Worm (Caenorhabditis elegans) whole organism, L1 larva: ENCODE measurements around the gene srh-71.

Experiments used
- aha-1 ChIP-seq: fragments of 150-350 bp; optimal IDR thresholded peaks from 2 replicates; lab custom pipeline; 2014; ENCODE audit warnings: missing biosample characterization, missing genetic modification characterization
- alr-1 ChIP-seq: fragments of 200-800 bp; sonication (Bioruptor generic); optimal IDR thresholded peaks from 2 replicates; lab custom pipeline; 2018; ENCODE audit warnings: borderline replicate concordance, mild to moderate bottlenecking, missing genetic modification characterization, missing compliant biosample characterization
- aly-2 ChIP-seq: fragments of 150-350 bp; optimal IDR thresholded peaks from 2 replicates; lab custom pipeline; 2014; ENCODE audit warnings: missing biosample characterization, missing genetic modification characterization
- ceh-8 ChIP-seq: fragments of 200-800 bp; sonication (Bioruptor generic); optimal IDR thresholded peaks from 2 replicates; lab custom pipeline; 2018; ENCODE audit warnings: mild to moderate bottlenecking, missing genetic modification characterization, moderate library complexity, missing compliant biosample characterization
- fkh-10 ChIP-seq: sonication (generic microtip); optimal IDR thresholded peaks from 2 replicates; lab custom pipeline; 2017; ENCODE audit warnings: missing biosample characterization, missing genetic modification reagents, missing genetic modification characterization
- fos-1 ChIP-seq: fragments of 150-350 bp; optimal IDR thresholded peaks from 2 replicates; lab custom pipeline; 2014; ENCODE audit warnings: missing biosample characterization, missing genetic modification characterization
- lin-13 ChIP-seq: fragments of 150-350 bp; optimal IDR thresholded peaks from 2 replicates; lab custom pipeline; 2014; ENCODE audit warnings: missing biosample characterization, missing genetic modification reagents, missing genetic modification characterization
- lin-15B ChIP-seq: fragments of 150-350 bp; sonication (generic microtip); optimal IDR thresholded peaks from 3 replicates; lab custom pipeline; 2014; ENCODE audit warnings: missing biosample characterization, missing genetic modification characterization
- lsy-2 ChIP-seq, 2 experiments: fragments of 150-350 bp; optimal IDR thresholded peaks; 2 replicates each; lab custom pipeline; 2014; ENCODE audit warnings: missing biosample characterization in 2 of 2, missing genetic modification characterization in 2 of 2
- sptf-1 ChIP-seq: fragments of 150-350 bp; optimal IDR thresholded peaks from 2 replicates; lab custom pipeline; 2014; ENCODE audit warnings: missing biosample characterization, missing genetic modification characterization
- unc-62 ChIP-seq: fragments of 150-350 bp; optimal IDR thresholded peaks from 2 replicates; lab custom pipeline; 2014; ENCODE audit warnings: missing biosample characterization, missing genetic modification reagents, missing genetic modification characterization

DNA sequence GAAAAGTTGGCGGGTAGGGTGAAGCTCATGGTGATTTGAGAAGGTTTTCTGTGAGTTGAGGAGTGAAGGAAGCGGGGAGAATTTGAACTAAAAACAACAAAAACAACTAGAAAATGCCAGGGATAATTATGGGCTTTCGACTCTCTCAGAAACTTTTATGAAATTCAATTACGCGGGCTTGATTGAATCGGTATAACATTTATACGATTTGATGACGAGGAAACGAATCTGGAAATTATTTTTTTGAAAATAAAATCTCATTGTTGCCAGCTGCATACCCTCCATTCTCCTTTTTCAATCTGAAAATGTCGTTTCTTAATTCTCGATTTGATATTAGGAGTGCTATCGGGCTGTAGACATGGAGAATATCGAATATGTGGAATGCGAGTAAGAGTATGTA is 32.0 kb upstream of the srh-71 start, which contains the start of gene srg-21:
- TF ChIP-seq alr-1 (tag; lab: Kevin White, UChicago): no peak
- no peak for TF ChIP-seq fkh-10 (GFP tag; lab: Kevin White, UChicago)
- no peak for TF ChIP-seq lsy-2 (tag; optimal IDR thresholded peaks at IDR 0.05; lab: Kevin White, UChicago)
- TF ChIP-seq fos-1: no peak
- TF ChIP-seq lin-13 (GFP tag; lab: Kevin White, UChicago): no peak
- no peak for TF ChIP-seq ceh-8
- no peak for TF ChIP-seq unc-62 (GFP tag; lab: Kevin White, UChicago)
- TF ChIP-seq aha-1 (tag; lab: Kevin White, UChicago): no peak
- no peak for TF ChIP-seq lin-15B (tag; lab: Kevin White, UChicago)
- TF ChIP-seq aly-2 (tag; lab: Kevin White, UChicago): no peak
- no peak for TF ChIP-seq sptf-1
